Worm (Caenorhabditis elegans): ENCODE results near the gene ttll-12.

DNA sequence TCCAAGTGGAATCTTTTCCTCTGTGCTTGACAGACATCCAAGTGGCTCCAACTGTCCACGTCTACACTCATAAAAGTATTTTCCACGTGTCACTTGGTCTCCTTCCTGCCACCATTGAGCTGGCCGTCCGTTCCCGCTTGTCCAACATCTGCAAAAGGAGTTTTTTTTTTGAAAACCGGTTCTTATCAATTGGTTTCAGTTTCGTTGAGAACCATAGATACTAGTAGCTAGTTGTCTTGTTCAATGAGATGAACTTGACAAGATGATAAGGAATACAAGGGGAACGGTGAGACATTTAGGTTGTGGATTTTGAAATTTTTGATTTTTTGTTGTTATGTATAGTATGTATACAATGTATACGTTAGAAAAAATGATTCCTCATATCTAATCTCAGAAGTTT lies 7.0 kb downstream of the ttll-12 start:
- no peak for TF ChIP-seq egl-43 (GFP tag; IDR thresholded peaks at IDR 0.05)
- no peak for TF ChIP-seq unc-62 (GFP tag; optimal IDR thresholded peaks at IDR 0.05 in 1 of 2)
- no peak for TF ChIP-seq unc-62 (tag; optimal IDR thresholded peaks at IDR 0.05)
- TF ChIP-seq ceh-20 (GFP tag; IDR thresholded peaks at IDR 0.05), result no peak
- TF ChIP-seq fos-1 (tag; optimal IDR thresholded peaks at IDR 0.05), result no peak
- no peak for TF ChIP-seq lsy-2 (tag; optimal IDR thresholded peaks at IDR 0.05)
- no peak for TF ChIP-seq ces-1 (GFP tag; optimal IDR thresholded peaks at IDR 0.05)

Measured in whole organism, L4 larva.